4 fruit fly cellular contexts compared by ENCODE assay signal in the genomic region with DNA sequence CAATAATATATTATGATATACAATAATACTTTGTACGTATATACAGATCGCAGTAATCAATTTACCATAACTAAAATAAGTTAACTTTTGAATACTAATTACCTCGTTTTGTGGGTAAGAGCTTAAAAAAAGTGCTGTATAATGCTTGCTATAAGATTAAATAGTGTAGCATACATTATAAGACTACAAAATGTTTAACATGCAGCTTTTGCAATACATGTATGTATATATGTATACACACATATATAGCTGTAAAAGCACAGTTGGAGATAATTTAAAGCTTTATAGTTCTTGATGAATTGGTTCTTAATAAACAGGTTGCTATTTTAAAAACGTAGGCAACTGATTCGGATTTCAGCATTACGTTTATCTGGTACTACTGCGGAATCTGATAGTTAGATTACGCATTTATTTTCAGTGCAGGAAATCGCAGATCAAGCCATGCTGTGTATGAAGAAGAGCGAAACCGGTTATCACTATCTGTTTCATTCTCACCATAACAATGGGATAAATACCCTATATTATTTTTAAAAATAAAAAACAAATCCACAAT.
TF ChIP-seq lines count a peak whose summit lies in the region.

No protein-coding gene starts in this region.

- no peak for TF ChIP-seq CTCF in whole organism, embryonic (GFP tag; optimal IDR thresholded peaks at IDR 0.05; lab: Kevin White, UChicago)

TF ChIP-seq in whole organism, embryonic, 481 proteins besides CTCF, POLR2A, EP300 and RAD21 (continues in another document):
- no peak for TF ChIP-seq Hey (tag; optimal IDR thresholded peaks at IDR 0.05; lab: Kevin White, UChicago)
- TF ChIP-seq CG12769 (tag; optimal IDR thresholded peaks at IDR 0.05; lab: Kevin White, UChicago): peak; percentile 37
- TF ChIP-seq emc (GFP tag; optimal IDR thresholded peaks at IDR 0.05; lab: Kevin White, UChicago): no peak
- peak; percentile 50 for TF ChIP-seq CG17385 (GFP tag; optimal IDR thresholded peaks at IDR 0.05; lab: Kevin White, UChicago)
- peak; percentile 14; the same call in 1 of the 2 replicates for TF ChIP-seq Ptx1 (GFP tag; IDR thresholded peaks at IDR 0.05; lab: Robert Waterston, UW)
- peak; percentile 10 for TF ChIP-seq vvl (GFP tag; IDR thresholded peaks at IDR 0.05; lab: Robert Waterston, UW)
- TF ChIP-seq CG13894 (tag; optimal IDR thresholded peaks at IDR 0.05; lab: Kevin White, UChicago): peak; percentile 32
- TF ChIP-seq pzg (GFP tag; optimal IDR thresholded peaks at IDR 0.05; lab: Kevin White, UChicago): peak; percentile 20
- peak; percentile 80 for TF ChIP-seq zf30C (GFP tag; optimal IDR thresholded peaks at IDR 0.05; lab: Kevin White, UChicago)
- TF ChIP-seq mirr (GFP tag; optimal IDR thresholded peaks at IDR 0.05; lab: Kevin White, UChicago): peak; percentile 4
- TF ChIP-seq chinmo (GFP tag; IDR thresholded peaks at IDR 0.05; lab: Robert Waterston, UW; ENCODE audit: partially characterized antibody): 0 out of 4 replicates have a peak, but pooled peaks have one; percentile 49
- peak; percentile 16 for TF ChIP-seq nom (GFP tag; optimal IDR thresholded peaks at IDR 0.05; lab: Kevin White, UChicago)
- peak; percentile 23 for TF ChIP-seq lbe (GFP tag; optimal IDR thresholded peaks at IDR 0.05; lab: Kevin White, UChicago)
- TF ChIP-seq CG12071 (GFP tag; optimal IDR thresholded peaks at IDR 0.05; lab: Kevin White, UChicago): peak; percentile 1
- peak; percentile 97 for TF ChIP-seq CG15514 (GFP tag; optimal IDR thresholded peaks at IDR 0.05; lab: Kevin White, UChicago)
- TF ChIP-seq ATbp (GFP tag; optimal IDR thresholded peaks at IDR 0.05; lab: Kevin White, UChicago): no peak
- TF ChIP-seq gfzf (GFP tag; optimal IDR thresholded peaks at IDR 0.05; lab: Kevin White, UChicago): peak; percentile 37
- TF ChIP-seq abd-A (tag; optimal IDR thresholded peaks at IDR 0.05; lab: Kevin White, UChicago): peak; percentile 23
- peak; percentile 33 for TF ChIP-seq grn (GFP tag; optimal IDR thresholded peaks at IDR 0.05; lab: Kevin White, UChicago)
- peak; percentile 69 for TF ChIP-seq cg (GFP tag; optimal IDR thresholded peaks at IDR 0.05; lab: Kevin White, UChicago)

TF ChIP-seq in whole organism, prepupa, 60 proteins besides CTCF, POLR2A, EP300 and RAD21 (continues in another document):
- no peak for TF ChIP-seq fd59A (GFP tag; optimal IDR thresholded peaks at IDR 0.05; lab: Kevin White, UChicago)
- TF ChIP-seq ss (GFP tag; optimal IDR thresholded peaks at IDR 0.05; lab: Kevin White, UChicago): peak in 1 of 2 experiments; percentile 45
- no peak for TF ChIP-seq CG6792 (GFP tag; optimal IDR thresholded peaks at IDR 0.05; lab: Kevin White, UChicago)
- TF ChIP-seq Ets21C (GFP tag; optimal IDR thresholded peaks at IDR 0.05; lab: Kevin White, UChicago): no peak
- TF ChIP-seq Hr38 (GFP tag; optimal IDR thresholded peaks at IDR 0.05; lab: Kevin White, UChicago): no peak
- TF ChIP-seq lz (GFP tag; optimal IDR thresholded peaks at IDR 0.05; lab: Kevin White, UChicago): peak; percentile 12
- TF ChIP-seq CG11762 (GFP tag; optimal IDR thresholded peaks at IDR 0.05; lab: Kevin White, UChicago; ENCODE audit: insufficient read depth): no peak
- peak; percentile 49 for TF ChIP-seq Sox102F (GFP tag; optimal IDR thresholded peaks at IDR 0.05; lab: Kevin White, UChicago)
- TF ChIP-seq Eip93F (GFP tag; optimal IDR thresholded peaks at IDR 0.05; lab: Kevin White, UChicago): no peak
- no peak for TF ChIP-seq fd85E (GFP tag; optimal IDR thresholded peaks at IDR 0.05; lab: Kevin White, UChicago)
- TF ChIP-seq CG8319 (GFP tag; optimal IDR thresholded peaks at IDR 0.05; lab: Kevin White, UChicago): peak; percentile 17
- TF ChIP-seq pdm3 (GFP tag; optimal IDR thresholded peaks at IDR 0.05; lab: Kevin White, UChicago): peak; percentile 44
- TF ChIP-seq esn (GFP tag; optimal IDR thresholded peaks at IDR 0.05; lab: Kevin White, UChicago): no peak
- no peak for TF ChIP-seq CG6854 (GFP tag; optimal IDR thresholded peaks at IDR 0.05; lab: Kevin White, UChicago)
- no peak for TF ChIP-seq dac (GFP tag; optimal IDR thresholded peaks at IDR 0.05; lab: Kevin White, UChicago)
- TF ChIP-seq cyc (GFP tag; optimal IDR thresholded peaks at IDR 0.05; lab: Kevin White, UChicago): peak; percentile 57
- peak; percentile 43 for TF ChIP-seq Hr4 (GFP tag; optimal IDR thresholded peaks at IDR 0.05; lab: Kevin White, UChicago)
- peak; percentile 67 for TF ChIP-seq CG3919 (GFP tag; optimal IDR thresholded peaks at IDR 0.05; lab: Kevin White, UChicago)
- TF ChIP-seq CG7368 (GFP tag; optimal IDR thresholded peaks at IDR 0.05; lab: Kevin White, UChicago): peak; percentile 44
- TF ChIP-seq Ets96B (tag; optimal IDR thresholded peaks at IDR 0.05; lab: Kevin White, UChicago): peak; percentile 66
- TF ChIP-seq CG11902 (GFP tag; optimal IDR thresholded peaks at IDR 0.05; lab: Kevin White, UChicago): no peak
- TF ChIP-seq CG32006 (GFP tag; optimal IDR thresholded peaks at IDR 0.05; lab: Kevin White, UChicago): no peak

TF ChIP-seq in whole organism, pupa, 21 proteins besides CTCF, POLR2A, EP300 and RAD21:
- no peak for TF ChIP-seq CG9948 (tag; optimal IDR thresholded peaks at IDR 0.05; lab: Kevin White, UChicago)
- TF ChIP-seq CG12605 (GFP tag; IDR thresholded peaks at IDR 0.05; lab: Robert Waterston, UW): peak; percentile 77
- TF ChIP-seq CG4496 (GFP tag; IDR thresholded peaks at IDR 0.05; lab: Robert Waterston, UW): peak; percentile 90
- TF ChIP-seq CG13204 (GFP tag; optimal IDR thresholded peaks at IDR 0.05; lab: Kevin White, UChicago): no peak
- TF ChIP-seq gl (tag; optimal IDR thresholded peaks at IDR 0.05; lab: Kevin White, UChicago): peak; percentile 19
- peak; percentile 23 for TF ChIP-seq CG34367 (tag; optimal IDR thresholded peaks at IDR 0.05; lab: Kevin White, UChicago)
- peak; percentile 15 for TF ChIP-seq CG15710 (tag; optimal IDR thresholded peaks at IDR 0.05; lab: Kevin White, UChicago)
- TF ChIP-seq Snoo (tag; optimal IDR thresholded peaks at IDR 0.05; lab: Kevin White, UChicago): no peak
- TF ChIP-seq CG8159 (tag; optimal IDR thresholded peaks at IDR 0.05; lab: Kevin White, UChicago): peak; percentile 50
- TF ChIP-seq CG8301 (tag; optimal IDR thresholded peaks at IDR 0.05; lab: Kevin White, UChicago): peak; percentile 59
- TF ChIP-seq fd96Ca (GFP tag; IDR thresholded peaks at IDR 0.05; lab: Robert Waterston, UW): peak; percentile 45; the same call in 2 of the 3 replicates
- no peak for TF ChIP-seq CG14655 (GFP tag; optimal IDR thresholded peaks at IDR 0.05; lab: Kevin White, UChicago)
- peak; percentile 66 for TF ChIP-seq CG32121 (GFP tag; IDR thresholded peaks at IDR 0.05; lab: Robert Waterston, UW)
- no peak for TF ChIP-seq D1 (tag; optimal IDR thresholded peaks at IDR 0.05; lab: Kevin White, UChicago)
- TF ChIP-seq CG10348 (GFP tag; IDR thresholded peaks at IDR 0.05; lab: Robert Waterston, UW): no peak
- peak; percentile 66 for TF ChIP-seq Pif1B (GFP tag; optimal IDR thresholded peaks at IDR 0.05; lab: Kevin White, UChicago)
- TF ChIP-seq Ets98B (GFP tag; IDR thresholded peaks at IDR 0.05; lab: Robert Waterston, UW): peak; percentile 82
- 0 out of 2 replicates have a peak, but pooled peaks have one; percentile 24 for TF ChIP-seq rn (GFP tag; IDR thresholded peaks at IDR 0.05; lab: Robert Waterston, UW)
- peak; percentile 43 for TF ChIP-seq CG17806 (tag; optimal IDR thresholded peaks at IDR 0.05; lab: Kevin White, UChicago)
- TF ChIP-seq Pif1A (GFP tag; optimal IDR thresholded peaks at IDR 0.05; lab: Kevin White, UChicago): peak; percentile 70
- peak; percentile 21 for TF ChIP-seq EcR (GFP tag; optimal IDR thresholded peaks at IDR 0.05; lab: Kevin White, UChicago)

TF ChIP-seq in whole organism, wandering third instar larva, 38 proteins besides CTCF, POLR2A, EP300 and RAD21 (continues in another document):
- TF ChIP-seq usp (GFP tag; optimal IDR thresholded peaks at IDR 0.05; lab: Kevin White, UChicago) (no peak), dsf (GFP tag; optimal IDR thresholded peaks at IDR 0.05; lab: Kevin White, UChicago; ENCODE audit: borderline replicate concordance) (no peak), CrebA (GFP tag; optimal IDR thresholded peaks at IDR 0.05; lab: Kevin White, UChicago; ENCODE audit: borderline replicate concordance) (no peak), GATAd (GFP tag; optimal IDR thresholded peaks at IDR 0.05; lab: Kevin White, UChicago) (no peak), pan (optimal IDR thresholded peaks at IDR 0.05; lab: Kevin White, UChicago) (no peak), tai (GFP tag; optimal IDR thresholded peaks at IDR 0.05; lab: Kevin White, UChicago) (no peak), brk (GFP tag; optimal IDR thresholded peaks at IDR 0.05; lab: Kevin White, UChicago) (no peak), Hr78 (GFP tag; optimal IDR thresholded peaks at IDR 0.05; lab: Kevin White, UChicago) (no peak), dl (GFP tag; optimal IDR thresholded peaks at IDR 0.05; lab: Kevin White, UChicago; ENCODE audit: insufficient read depth in 1 of 2, partially characterized antibody in 2 of 2) (no peak), dmrt93B (GFP tag; optimal IDR thresholded peaks at IDR 0.05; lab: Kevin White, UChicago) (no peak), CG9705 (GFP tag; optimal IDR thresholded peaks at IDR 0.05; lab: Kevin White, UChicago) (no peak), N (GFP tag; optimal IDR thresholded peaks at IDR 0.05; lab: Kevin White, UChicago) (no peak), rgr (GFP tag; optimal IDR thresholded peaks at IDR 0.05; lab: Kevin White, UChicago) (peak; percentile 20), Jra (GFP tag; optimal IDR thresholded peaks at IDR 0.05; lab: Kevin White, UChicago) (no peak), Rel (GFP tag; optimal IDR thresholded peaks at IDR 0.05; lab: Kevin White, UChicago) (no peak), Rel (tag; optimal IDR thresholded peaks at IDR 0.05; lab: Kevin White, UChicago) (no peak), Sp1 (GFP tag; optimal IDR thresholded peaks at IDR 0.05; lab: Kevin White, UChicago) (no peak), Hr83 (GFP tag; optimal IDR thresholded peaks at IDR 0.05; lab: Kevin White, UChicago; ENCODE audit: poor library complexity, severe bottlenecking) (no peak), jim (GFP tag; optimal IDR thresholded peaks at IDR 0.05; lab: Kevin White, UChicago) (no peak), Hnf4 (GFP tag; optimal IDR thresholded peaks at IDR 0.05; lab: Kevin White, UChicago) (no peak), ey (GFP tag; optimal IDR thresholded peaks at IDR 0.05; lab: Kevin White, UChicago) (peak; percentile 22), fru (GFP tag; optimal IDR thresholded peaks at IDR 0.05; lab: Kevin White, UChicago) (peak; percentile 29), Vsx2 (GFP tag; optimal IDR thresholded peaks at IDR 0.05; lab: Kevin White, UChicago; ENCODE audit: partially characterized antibody) (no peak), Mio (GFP tag; optimal IDR thresholded peaks at IDR 0.05; lab: Kevin White, UChicago) (no peak), sage (GFP tag; optimal IDR thresholded peaks at IDR 0.05; lab: Kevin White, UChicago) (peak; percentile 6), CG32264 (GFP tag; optimal IDR thresholded peaks at IDR 0.05; lab: Kevin White, UChicago) (no peak), Dif (GFP tag; optimal IDR thresholded peaks at IDR 0.05; lab: Kevin White, UChicago; ENCODE audit: partially characterized antibody) (no peak), psq (GFP tag; optimal IDR thresholded peaks at IDR 0.05; lab: Kevin White, UChicago) (peak; percentile 12)
